Worm (Caenorhabditis elegans) whole organism, L4 larva: ENCODE results near the gene ptp-5.1.

Source experiments
- F10B5.3 ChIP-seq: sonication (generic microtip); optimal IDR thresholded peaks from 2 replicates; lab custom pipeline; 2016; ENCODE audit warnings: mild to moderate bottlenecking, missing genetic modification characterization, missing compliant biosample characterization
- Y75B8A.6 ChIP-seq: fragments of 200-800 bp; sonication (Bioruptor generic); IDR thresholded peaks from 2 replicates; pipeline ENCODE4 v1.3.6; 2022; ENCODE audit warnings: missing genetic modification reagents, missing genetic modification characterization, missing compliant biosample characterization
- ZK337.2 ChIP-seq: fragments of 200-800 bp; sonication (Bioruptor generic); IDR thresholded peaks from 2 replicates; pipeline ENCODE4 v1.3.6; 2022; ENCODE audit warnings: missing genetic modification reagents, missing genetic modification characterization, missing compliant biosample characterization
- fos-1 ChIP-seq: fragments of 150-350 bp; optimal IDR thresholded peaks from 2 replicates; lab custom pipeline; 2014; ENCODE audit warnings: missing biosample characterization, missing genetic modification characterization
- lin-13 ChIP-seq: fragments of 150-350 bp; optimal IDR thresholded peaks from 2 replicates; lab custom pipeline; 2014; ENCODE audit warnings: missing biosample characterization, missing genetic modification reagents, missing genetic modification characterization
- nhr-111 ChIP-seq: fragments of 200-800 bp; sonication (Bioruptor generic); optimal IDR thresholded peaks from 2 replicates; lab custom pipeline; 2018; ENCODE audit warnings: mild to moderate bottlenecking, missing genetic modification characterization, missing compliant biosample characterization
- nhr-28 ChIP-seq: fragments of 150-350 bp; optimal IDR thresholded peaks from 2 replicates; lab custom pipeline; 2014; ENCODE audit warnings: missing biosample characterization, missing genetic modification characterization
- nhr-76 ChIP-seq: fragments of 150-350 bp; optimal IDR thresholded peaks from 2 replicates; lab custom pipeline; 2014; ENCODE audit warnings: missing biosample characterization, missing genetic modification characterization
- ztf-7 ChIP-seq: fragments of 150-350 bp; optimal IDR thresholded peaks from 2 replicates; lab custom pipeline; 2014; ENCODE audit warnings: missing biosample characterization, missing genetic modification characterization

DNA sequence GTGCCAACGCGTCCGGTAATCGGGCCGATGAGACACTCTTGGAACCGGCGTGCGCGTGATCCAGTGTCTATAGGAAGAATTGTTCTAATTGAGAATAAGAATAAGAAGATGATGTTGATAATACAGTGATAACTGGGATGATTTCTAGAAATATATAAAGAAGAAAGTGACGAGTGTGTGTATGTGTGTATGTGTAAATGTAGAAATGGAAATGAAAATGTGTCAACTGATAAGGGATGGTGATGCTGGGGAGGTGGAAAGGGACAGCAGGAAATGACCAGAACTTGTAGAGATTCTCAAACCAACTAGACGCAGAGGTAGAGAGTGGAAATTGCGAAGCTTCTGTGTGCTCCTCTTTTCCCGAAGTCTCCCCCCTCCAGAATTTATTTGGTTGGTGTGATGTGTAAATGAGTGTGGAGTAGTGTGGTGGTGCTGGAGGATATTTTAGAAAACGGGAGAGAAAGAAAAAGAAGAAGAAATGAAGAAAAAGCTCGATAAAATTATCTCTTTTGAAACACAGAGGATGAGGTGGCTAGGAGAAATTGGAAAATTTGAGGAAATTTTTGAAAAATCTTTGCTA is 32.2 kb upstream of the ptp-5.1 start:
- TF ChIP-seq lin-13 (GFP tag; lab: Kevin White, UChicago) (no peak), ztf-7 (tag; lab: Kevin White, UChicago) (no peak), nhr-28 (tag; lab: Kevin White, UChicago) (peak; percentile 69), fos-1 (tag; lab: Kevin White, UChicago) (no peak), F10B5.3 (tag; lab: Kevin White, UChicago) (no peak), ZK337.2 (no peak), nhr-76 (tag; lab: Kevin White, UChicago) (no peak), Y75B8A.6 (no peak), nhr-111 (GFP tag; lab: Kevin White, UChicago) (no peak)
